Worm (Caenorhabditis elegans): ENCODE measurements around the gene C02F5.10.

ce11 chrIII:8289181-8289580 lies 39.9 kb upstream of the C02F5.10 start:
- no peak for TF ChIP-seq elt-1 (tag; optimal IDR thresholded peaks at IDR 0.05)
- TF ChIP-seq nhr-28 (tag; optimal IDR thresholded peaks at IDR 0.05), result no peak
- TF ChIP-seq tbx-2 (tag; optimal IDR thresholded peaks at IDR 0.05), result no peak
- no peak for TF ChIP-seq unc-62 (GFP tag; optimal IDR thresholded peaks at IDR 0.05)
- TF ChIP-seq ama-1 (optimal IDR thresholded peaks at IDR 0.05), result no peak
- TF ChIP-seq nhr-76 (tag; optimal IDR thresholded peaks at IDR 0.05), result no peak
- no peak for TF ChIP-seq R02D3.7 (tag; optimal IDR thresholded peaks at IDR 0.05)
- TF ChIP-seq mdl-1 (tag; optimal IDR thresholded peaks at IDR 0.05), result no peak
- no peak for TF ChIP-seq snpc-4 (tag; optimal IDR thresholded peaks at IDR 0.05)
- TF ChIP-seq aly-2 (tag; optimal IDR thresholded peaks at IDR 0.05), result no peak
- no peak for TF ChIP-seq nhr-67 (tag; optimal IDR thresholded peaks at IDR 0.05)
- no peak for TF ChIP-seq nhr-11 (tag; optimal IDR thresholded peaks at IDR 0.05)
- no peak for TF ChIP-seq ztf-4 (tag; optimal IDR thresholded peaks at IDR 0.05)
- no peak for TF ChIP-seq jun-1 (tag; optimal IDR thresholded peaks at IDR 0.05)

All from whole organism, L3 larva.